Worm (Caenorhabditis elegans): ENCODE results near the gene C34H4.1.

DNA sequence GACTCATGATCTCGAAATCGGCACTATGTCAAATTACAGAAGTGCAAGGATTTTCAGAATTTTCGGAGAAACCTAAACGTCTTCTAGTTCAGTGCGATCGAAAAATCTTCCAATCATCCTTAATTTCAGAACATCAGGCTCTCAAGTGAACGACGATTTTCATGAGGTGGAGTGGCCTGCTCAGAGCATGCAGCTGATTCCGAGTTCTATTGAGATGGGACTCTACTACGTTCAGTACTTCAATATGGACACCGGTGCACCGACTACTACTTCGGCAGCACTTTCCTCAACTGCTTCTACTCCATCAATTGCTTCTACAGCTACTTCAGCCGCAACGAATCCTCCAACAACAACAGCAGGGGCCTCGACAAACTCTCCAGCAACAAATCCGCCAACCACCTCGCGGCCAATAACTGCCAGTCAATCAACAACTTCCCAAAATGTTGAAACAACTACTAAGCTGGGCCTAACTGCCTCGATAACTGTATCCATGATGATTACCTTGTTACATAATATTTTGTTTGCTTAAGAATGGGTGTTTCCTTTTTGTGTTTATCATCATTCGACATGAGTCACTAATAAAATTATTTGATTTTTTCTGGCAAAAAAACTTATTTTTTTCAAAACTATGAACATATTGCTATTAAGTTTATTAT lies 8.2 kb downstream of the C34H4.1 start, which contains the start of gene Y41D4B.15:
- TF ChIP-seq him-1 (tag; optimal IDR thresholded peaks at IDR 0.05) = no peak
- TF ChIP-seq W03F9.2 (tag; optimal IDR thresholded peaks at IDR 0.05) = no peak
- no peak for TF ChIP-seq dao-5 (tag; optimal IDR thresholded peaks at IDR 0.05)
